Fruit fly (Drosophila melanogaster) ovary, adult (tissue): ENCODE data around the gene CG42780.

Experiments used
- CG17801 ChIP-seq: fragments of 200-800 bp; optimal IDR thresholded peaks from 2 replicates; lab custom pipeline; 2019; ENCODE audit warnings: missing biosample characterization, mild to moderate bottlenecking, missing genetic modification characterization, moderate library complexity; ENCODE audit not compliant: partially characterized antibody

Gene CG42780

DNA sequence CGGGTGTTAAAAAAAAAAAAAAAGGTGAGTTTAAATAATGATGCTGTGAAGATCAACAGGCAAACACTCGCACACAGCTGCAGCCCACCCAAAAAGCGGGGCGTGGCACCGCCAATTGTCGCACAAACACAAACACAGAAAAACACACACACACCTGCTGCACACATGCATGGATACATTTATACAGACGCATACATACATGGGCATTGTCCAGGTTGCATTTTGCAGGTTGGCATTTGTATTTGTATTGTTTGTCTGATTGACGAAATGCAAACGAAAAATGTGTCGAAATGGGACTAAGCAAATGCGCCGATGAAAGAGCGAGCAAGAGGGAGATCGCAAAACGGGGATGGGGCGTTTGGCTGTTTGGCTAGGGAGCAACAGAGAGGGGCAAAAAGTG lies 13.5 kb downstream of the CG42780 start:
- no peak for TF ChIP-seq CG17801 (GFP tag; lab: Kevin White, UChicago)

DNA sequence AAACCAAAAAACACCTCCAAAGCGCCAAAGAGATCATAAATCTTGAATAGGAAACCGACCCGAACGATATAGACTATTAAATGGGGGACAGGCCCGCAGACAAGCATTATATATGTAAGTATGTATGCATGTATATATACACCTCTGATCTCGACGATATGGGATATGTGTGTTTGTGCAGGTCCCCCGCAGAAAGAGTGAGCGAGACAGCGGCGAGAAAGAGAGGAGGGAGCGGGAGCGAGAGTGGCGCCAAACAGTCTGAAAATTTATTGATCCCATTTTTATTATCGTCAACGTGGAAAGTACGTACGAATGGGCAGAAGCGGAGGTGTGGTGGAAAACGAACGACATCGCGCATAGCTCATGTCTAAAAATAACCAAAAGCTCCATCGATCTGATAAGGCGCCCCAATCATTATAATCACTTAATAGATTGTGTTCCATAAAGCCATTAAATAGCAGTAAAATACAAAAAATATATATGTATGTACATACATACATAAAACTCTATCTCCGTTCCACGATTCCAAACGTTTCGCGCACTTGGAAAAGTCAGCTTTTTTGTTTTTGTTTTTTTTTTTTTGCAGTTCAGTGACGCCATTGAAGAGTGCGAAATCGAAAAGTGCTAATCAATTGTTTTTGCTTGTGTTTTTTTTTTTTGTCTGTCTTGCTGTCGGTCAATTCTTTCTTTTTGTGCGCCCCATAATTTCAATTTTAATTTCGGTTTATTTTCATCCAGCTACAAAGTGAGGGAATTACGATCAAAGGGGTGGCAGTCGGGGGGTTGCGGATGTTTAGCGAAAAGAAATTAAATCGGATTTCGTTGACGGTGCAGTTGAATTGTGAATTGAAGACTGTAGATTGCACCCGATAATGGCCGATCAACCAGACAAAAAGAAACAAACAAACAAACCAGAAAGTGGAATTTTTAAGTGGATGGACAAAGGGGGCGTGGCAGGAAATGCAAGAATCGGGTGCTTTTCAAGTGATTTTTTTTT lies 14.5 kb downstream of the CG42780 start:
- peak; percentile 83 for TF ChIP-seq CG17801 (GFP tag; lab: Kevin White, UChicago)

DNA sequence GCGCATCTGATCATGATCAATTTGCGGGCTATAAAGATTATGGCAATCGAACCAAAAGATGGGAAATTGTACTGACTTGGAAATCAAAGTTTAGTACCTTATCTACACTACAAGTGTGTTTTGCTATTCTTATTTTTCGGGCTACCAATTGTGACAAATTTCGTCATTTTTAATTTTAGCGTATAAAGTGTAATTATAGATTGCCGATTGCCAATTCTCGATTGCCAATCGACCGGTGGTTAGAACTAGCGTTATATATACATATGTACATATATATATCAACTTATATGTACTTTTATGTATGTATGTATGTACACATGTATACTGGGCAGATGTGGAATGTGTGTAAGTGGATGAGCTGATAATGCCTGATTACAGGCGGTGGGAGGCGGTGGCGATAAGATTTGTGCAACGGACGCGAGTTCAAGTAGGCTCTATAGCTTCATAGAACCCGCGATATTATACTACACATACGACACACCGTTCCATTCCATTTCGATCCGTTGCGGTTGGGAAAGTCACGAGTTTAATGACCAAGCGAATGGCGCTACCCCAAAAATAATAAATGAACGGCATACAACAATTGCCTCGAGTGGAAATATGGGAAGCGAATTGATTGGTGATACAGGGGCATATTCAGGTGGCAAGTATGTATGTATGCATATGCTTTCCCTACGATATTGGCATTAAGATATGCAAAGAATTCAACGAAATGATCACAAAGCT lies 15.9 kb downstream of the CG42780 start:
- TF ChIP-seq CG17801 (GFP tag; lab: Kevin White, UChicago) = no peak

DNA sequence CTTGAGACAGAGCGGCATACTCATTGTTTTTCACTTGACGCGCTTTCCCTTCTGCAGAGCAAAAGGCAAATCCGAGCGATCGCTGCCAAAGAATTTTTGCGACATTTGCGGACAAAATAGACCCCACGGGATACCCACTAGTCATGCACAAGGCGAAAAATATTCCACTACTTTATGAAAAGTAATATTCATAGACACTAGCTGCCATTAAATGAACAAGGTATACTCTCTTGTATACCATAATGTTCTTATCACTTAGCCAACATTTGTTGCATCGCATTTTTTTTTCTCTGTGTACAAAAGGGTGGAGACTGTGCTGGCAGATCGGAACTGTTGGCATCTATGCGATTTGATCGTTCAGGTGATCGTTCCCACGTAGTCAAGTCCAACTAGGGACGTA lies 19.6 kb downstream of the CG42780 start:
- TF ChIP-seq CG17801 (GFP tag; lab: Kevin White, UChicago) = no peak

DNA sequence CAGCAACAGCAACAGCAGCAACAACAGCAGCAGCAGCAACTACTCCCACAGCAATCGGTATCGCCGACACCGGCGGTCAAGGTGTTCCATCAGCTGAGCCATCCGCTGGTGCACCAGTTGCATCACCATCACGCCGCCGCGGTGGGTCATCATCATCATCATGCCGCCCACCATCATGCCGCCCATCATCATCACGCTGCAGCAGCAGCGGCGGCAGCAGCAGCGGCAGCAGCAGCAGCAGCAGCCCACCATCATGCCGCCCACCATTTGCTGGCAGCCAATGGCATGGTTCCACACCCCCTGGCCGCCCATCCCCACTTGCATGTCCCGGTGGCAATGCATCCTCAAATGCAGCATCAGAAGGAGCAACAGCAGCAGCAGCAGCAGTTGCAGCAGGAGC lies 23.2 kb downstream of the CG42780 start:
- TF ChIP-seq CG17801 (GFP tag; lab: Kevin White, UChicago) = no peak

DNA sequence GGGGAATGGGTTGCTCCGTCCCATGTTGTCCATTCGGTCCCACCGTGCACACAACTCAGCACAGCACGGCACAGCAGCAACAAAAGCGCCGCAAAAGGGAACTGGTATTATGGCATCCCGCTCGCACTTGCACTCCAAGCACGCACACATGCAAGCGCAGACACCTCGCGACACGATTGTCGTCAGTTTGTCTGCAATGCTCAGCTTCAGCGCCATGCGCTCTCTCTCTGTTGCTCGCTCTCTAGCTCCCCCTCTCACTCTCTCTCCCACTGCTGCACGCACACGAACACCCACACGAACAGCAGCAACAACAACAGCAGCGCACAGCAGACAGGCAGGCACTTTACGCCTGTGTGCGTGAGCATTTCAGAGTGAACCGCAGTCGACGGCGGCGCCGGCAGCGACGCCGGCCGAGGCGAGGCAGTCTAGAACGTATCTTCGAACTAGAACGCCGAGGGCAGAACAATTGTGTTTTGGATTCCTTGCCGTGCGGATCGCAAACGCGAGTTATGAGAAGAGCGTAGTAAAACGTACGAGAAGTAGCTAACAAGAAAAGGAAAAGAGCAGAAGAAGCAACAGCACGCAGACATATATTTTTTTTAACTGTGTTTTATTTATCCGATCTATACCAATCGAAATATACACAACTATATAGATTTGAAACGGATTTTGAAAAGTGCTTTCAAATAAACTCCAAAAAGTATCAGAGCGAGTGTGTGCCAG lies 24.4 kb downstream of the CG42780 start, which contains the start of gene brk:
Gene brk (plus strand): TSS at position 462 of the 723 bp plus-strand sequence.
- peak; percentile 7 for TF ChIP-seq CG17801 (GFP tag; lab: Kevin White, UChicago)

DNA sequence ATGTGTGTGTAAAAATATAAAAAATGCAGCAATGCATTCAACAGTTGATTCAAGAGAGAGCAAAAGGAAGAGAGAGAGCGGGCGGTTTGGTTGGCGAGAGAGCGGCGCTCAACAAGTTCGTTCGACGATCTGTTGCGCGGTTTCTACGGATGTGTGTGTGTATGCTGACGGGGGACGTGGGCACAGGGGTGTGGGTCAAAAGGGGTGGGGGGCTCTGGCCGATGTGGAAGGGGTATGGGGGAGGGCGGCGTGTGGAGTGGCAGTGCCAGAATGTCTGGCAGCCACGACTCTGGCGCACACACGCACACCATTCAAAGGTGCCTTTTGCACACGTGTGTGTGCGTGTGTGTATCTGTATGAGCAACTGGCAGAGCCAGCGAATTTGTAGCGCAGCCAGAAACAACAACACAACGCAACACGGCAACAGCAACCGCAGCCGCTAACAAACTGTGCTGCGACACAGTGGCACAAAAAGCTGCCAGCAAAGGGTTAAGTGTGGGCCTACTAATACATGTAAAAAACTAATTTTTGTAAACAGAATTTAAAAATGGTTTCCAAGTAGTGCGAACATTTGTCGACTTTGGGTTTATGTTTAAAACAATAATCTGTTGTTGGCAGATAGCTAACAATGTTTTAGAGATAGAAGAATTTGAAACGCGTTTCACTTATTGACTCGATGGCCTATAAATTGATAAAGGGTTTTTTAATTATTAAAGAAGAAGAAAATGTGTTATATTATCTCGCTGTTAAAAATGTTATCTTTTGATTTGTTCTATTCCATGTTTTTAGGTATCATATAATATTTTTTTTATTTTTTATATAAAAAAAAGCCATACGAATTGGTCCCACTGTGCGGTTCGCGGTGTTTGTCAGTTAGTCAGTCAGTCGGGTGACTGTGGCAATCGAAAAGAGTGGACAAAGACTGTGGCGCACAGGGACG lies 25.2 kb downstream of the CG42780 start:
- TF ChIP-seq CG17801 (GFP tag; lab: Kevin White, UChicago) = no peak

DNA sequence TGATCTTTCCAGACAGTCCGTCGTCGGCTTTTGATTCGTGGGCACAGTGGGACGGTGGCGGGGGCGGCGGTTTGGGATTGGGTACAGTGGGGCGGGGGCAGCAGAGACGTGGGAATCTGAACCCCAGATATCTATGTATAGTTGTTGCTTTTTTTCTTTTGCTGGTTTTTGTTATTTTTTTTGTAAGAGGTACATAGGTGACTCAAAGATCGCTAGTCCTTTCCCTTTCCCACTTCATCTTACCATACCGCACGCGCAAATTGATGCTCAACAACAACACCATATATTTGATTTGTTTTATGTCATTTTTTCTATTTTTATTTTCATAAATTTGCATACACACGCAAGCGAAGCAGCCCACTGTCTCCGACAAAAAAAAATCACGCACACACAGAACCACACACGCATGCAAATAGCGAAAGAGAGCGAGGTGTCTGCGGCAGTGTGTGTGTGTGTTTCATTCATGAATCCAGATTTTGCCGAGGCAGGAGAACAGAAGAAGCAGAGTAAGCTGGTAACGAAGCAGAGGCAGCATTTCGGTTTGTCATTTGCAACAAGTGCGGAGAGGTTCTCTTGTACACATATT lies 26.1 kb downstream of the CG42780 start:
- no peak for TF ChIP-seq CG17801 (GFP tag; lab: Kevin White, UChicago)

DNA sequence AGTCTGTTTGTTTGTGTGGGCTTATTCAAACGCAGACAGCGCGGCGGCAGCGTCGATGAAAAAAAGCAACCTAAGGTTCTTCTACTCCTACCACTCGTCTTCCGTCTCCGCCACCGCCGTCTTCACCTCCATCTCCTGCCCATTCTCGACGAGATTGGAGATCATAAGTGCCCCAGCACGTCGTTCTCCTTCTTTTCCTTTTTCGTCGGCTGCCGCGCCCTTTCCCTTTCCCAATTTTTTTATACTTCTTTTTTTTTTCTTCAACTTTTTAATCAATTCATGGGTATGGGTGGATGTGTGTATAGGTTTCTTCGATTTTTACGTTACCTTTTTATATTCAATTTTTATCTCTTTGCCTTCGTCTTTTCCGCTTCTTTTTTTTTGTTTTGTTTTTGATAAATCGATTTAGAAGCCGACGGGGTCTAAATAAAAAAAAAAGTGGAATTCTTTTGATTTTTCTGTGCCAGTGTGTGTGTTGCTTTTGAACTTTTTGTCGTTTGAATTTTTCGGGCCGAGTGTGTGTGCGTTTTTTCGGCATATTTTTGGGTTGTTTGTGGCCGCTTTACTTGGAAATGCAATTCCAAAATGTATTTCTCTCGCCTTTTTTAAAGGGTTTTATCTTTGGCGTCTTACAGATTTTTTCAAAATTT lies 27.1 kb downstream of the CG42780 start:
- no peak for TF ChIP-seq CG17801 (GFP tag; lab: Kevin White, UChicago)

DNA sequence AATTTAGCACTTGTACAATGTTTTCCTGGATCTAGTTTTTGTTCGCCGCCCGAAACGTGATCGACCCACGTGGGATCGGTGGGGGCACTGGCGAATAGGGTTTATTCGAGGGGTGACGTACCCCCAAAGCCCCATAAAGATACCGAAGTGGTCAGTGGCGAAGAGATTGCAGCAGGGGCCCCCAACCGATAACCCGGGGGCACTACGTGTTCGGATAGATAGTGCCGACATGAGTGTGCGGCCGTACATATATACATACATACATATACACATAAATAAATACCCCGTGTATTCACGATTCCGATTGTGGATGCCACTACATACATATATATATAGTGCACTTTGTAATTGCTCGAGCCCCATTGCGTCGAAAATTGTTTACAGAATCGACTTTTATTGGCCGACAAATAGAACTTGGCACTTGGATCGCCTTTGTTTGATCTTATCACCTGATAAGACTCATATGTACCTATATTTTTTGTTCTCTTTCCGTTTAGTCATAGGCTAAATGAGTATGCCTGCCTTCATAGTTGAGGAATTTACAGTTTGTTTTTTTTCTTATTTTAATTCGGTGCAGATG lies 28.1 kb downstream of the CG42780 start:
- TF ChIP-seq CG17801 (GFP tag; lab: Kevin White, UChicago) = no peak

DNA sequence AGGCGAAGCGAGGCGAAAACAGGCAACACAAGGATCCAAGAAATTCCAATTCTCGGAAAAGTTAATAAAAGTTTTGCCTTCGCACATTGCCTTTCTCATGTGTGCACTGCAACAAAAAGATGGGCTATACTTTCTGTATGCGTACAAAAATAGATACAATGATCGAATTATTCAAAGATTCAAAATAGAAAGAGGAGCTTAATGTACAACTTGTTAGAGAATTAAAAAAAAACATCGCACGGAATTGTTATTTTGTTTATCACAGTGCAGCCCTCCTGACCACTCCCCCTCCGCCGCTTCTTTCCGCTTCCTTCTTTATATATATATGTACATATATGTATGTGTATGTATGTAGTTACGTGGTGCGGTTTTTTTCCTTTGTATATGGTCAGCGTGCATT lies 29.7 kb downstream of the CG42780 start:
- TF ChIP-seq CG17801 (GFP tag; lab: Kevin White, UChicago) = no peak
